Fruit fly (Drosophila melanogaster): ENCODE results near the gene CG33290.

CG33290 gene

dm6 chr3L:21584683-21585082, 42.5 kb downstream of the CG33290 start (continued):
- TF ChIP-seq aop (GFP tag; IDR thresholded peaks at IDR 0.05) (no peak), dati (GFP tag; IDR thresholded peaks at IDR 0.05) (no peak), CG11093 (GFP tag; IDR thresholded peaks at IDR 0.05) (no peak), gem (tag; optimal IDR thresholded peaks at IDR 0.05) (no peak), CG43689 (GFP tag; IDR thresholded peaks at IDR 0.05) (no peak), cad (GFP tag; optimal IDR thresholded peaks at IDR 0.05) (peak; percentile 1), Dad (GFP tag; optimal IDR thresholded peaks at IDR 0.05) (no peak), peb (GFP tag; IDR thresholded peaks at IDR 0.05) (0 out of 2 replicates have a peak, but pooled peaks have one; percentile 17), h (optimal IDR thresholded peaks at IDR 0.05) (no peak), Stat92E (GFP tag; optimal IDR thresholded peaks at IDR 0.05) (peak in 1 of 3 experiments; percentile 40), slbo (GFP tag; IDR thresholded peaks at IDR 0.05) (no peak), pan (optimal IDR thresholded peaks at IDR 0.05) (no peak), pan (GFP tag; optimal IDR thresholded peaks at IDR 0.05 in 1 of 2, IDR thresholded peaks at IDR 0.05 in 1 of 2) (no peak), CG17186 (GFP tag; optimal IDR thresholded peaks at IDR 0.05) (no peak), CG7745 (tag; optimal IDR thresholded peaks at IDR 0.05) (no peak), bigmax (GFP tag; optimal IDR thresholded peaks at IDR 0.05) (no peak), unc-4 (GFP tag; IDR thresholded peaks at IDR 0.05; ENCODE audit: partially characterized antibody) (no peak), CG4328 (GFP tag; optimal IDR thresholded peaks at IDR 0.05) (no peak), tna (GFP tag; IDR thresholded peaks at IDR 0.05; ENCODE audit: partially characterized antibody) (no peak), CG1832 (GFP tag; optimal IDR thresholded peaks at IDR 0.05) (peak; percentile 97), HLH3B (GFP tag; IDR thresholded peaks at IDR 0.05) (no peak), CG6254 (GFP tag; optimal IDR thresholded peaks at IDR 0.05) (peak; percentile 30), CG13624 (GFP tag; optimal IDR thresholded peaks at IDR 0.05) (no peak), CG1529 (GFP tag; optimal IDR thresholded peaks at IDR 0.05) (no peak), CG1233 (GFP tag; optimal IDR thresholded peaks at IDR 0.05) (no peak), sna (GFP tag; IDR thresholded peaks at IDR 0.05; ENCODE audit: partially characterized antibody) (peak; percentile 66; the same call in 1 of the 2 replicates), ftz-f1 (GFP tag; optimal IDR thresholded peaks at IDR 0.05) (no peak), wek (GFP tag; optimal IDR thresholded peaks at IDR 0.05) (peak; percentile 9), CG15601 (tag; optimal IDR thresholded peaks at IDR 0.05) (no peak), HLH54F (GFP tag; optimal IDR thresholded peaks at IDR 0.05) (no peak), CG3281 (GFP tag; optimal IDR thresholded peaks at IDR 0.05) (no peak), CoRest (tag; optimal IDR thresholded peaks at IDR 0.05) (peak; percentile 11), CG4360 (GFP tag; IDR thresholded peaks at IDR 0.05) (no peak), so (GFP tag; IDR thresholded peaks at IDR 0.05) (no peak), CG18011 (GFP tag; optimal IDR thresholded peaks at IDR 0.05) (no peak)

dm6 chr3L:21585397-21585796, 43.2 kb downstream of the CG33290 start:
- TF ChIP-seq Lhr (GFP tag; optimal IDR thresholded peaks at IDR 0.05) (no peak), CG17802 (tag; optimal IDR thresholded peaks at IDR 0.05) (no peak), eyg (GFP tag; optimal IDR thresholded peaks at IDR 0.05) (no peak), CG4707 (GFP tag; optimal IDR thresholded peaks at IDR 0.05) (no peak), CG13775 (GFP tag; optimal IDR thresholded peaks at IDR 0.05) (peak; percentile 10), Rfx (GFP tag; IDR thresholded peaks at IDR 0.05) (no peak), Optix (GFP tag; IDR thresholded peaks at IDR 0.05) (no peak), tap (tag; optimal IDR thresholded peaks at IDR 0.05) (no peak), CG9797 (GFP tag; optimal IDR thresholded peaks at IDR 0.05) (no peak), CG10543 (GFP tag; optimal IDR thresholded peaks at IDR 0.05) (no peak), CG32772 (GFP tag; IDR thresholded peaks at IDR 0.05) (no peak), toy (GFP tag; IDR thresholded peaks at IDR 0.05) (no peak), Dip3 (GFP tag; optimal IDR thresholded peaks at IDR 0.05) (no peak), D19A (tag; optimal IDR thresholded peaks at IDR 0.05) (no peak), Myb (GFP tag; optimal IDR thresholded peaks at IDR 0.05) (no peak), mld (GFP tag; IDR thresholded peaks at IDR 0.05; ENCODE audit: partially characterized antibody) (no peak), CG6765 (GFP tag; optimal IDR thresholded peaks at IDR 0.05) (no peak), sima (GFP tag; optimal IDR thresholded peaks at IDR 0.05) (no peak), Blimp-1 (GFP tag; optimal IDR thresholded peaks at IDR 0.05) (no peak)

Measured in whole organism, embryonic.